Fruit fly (Drosophila melanogaster) whole organism, embryonic: Measurements from ENCODE around the gene RhoGDI.

ENCODE experiments used
- Abd-B ChIP-seq: fragments of 200-800 bp; sonication (Bioruptor generic); optimal IDR thresholded peaks from 2 replicates; lab custom pipeline; 2018; ENCODE audit warnings: missing biosample characterization, mild to moderate bottlenecking, missing genetic modification characterization, moderate library complexity
- Aef1 ChIP-seq: fragments of 200-800 bp; sonication (Bioruptor generic); IDR thresholded peaks from 3 replicates; pipeline ENCODE4 v1.3.6; 2022; ENCODE audit warnings: missing biosample characterization, missing genetic modification characterization
- Awh ChIP-seq: fragments of 200-800 bp; sonication (Bioruptor generic); IDR thresholded peaks from 2 replicates; pipeline ENCODE4, ENCODE4 v1.3.6; 2022; ENCODE audit warnings: missing biosample characterization, missing genetic modification characterization
- B-H2 ChIP-seq: fragments of 200-800 bp; sonication (Bioruptor generic); optimal IDR thresholded peaks from 2 replicates; lab custom pipeline; 2018; ENCODE audit warnings: missing biosample characterization, mild to moderate bottlenecking, missing genetic modification characterization
- CG10979 ChIP-seq: fragments of 200-800 bp; sonication (Bioruptor generic); optimal IDR thresholded peaks from 2 replicates; lab custom pipeline; 2018; ENCODE audit warnings: missing biosample characterization, mild to moderate bottlenecking, missing genetic modification characterization, moderate library complexity
- CG11398 ChIP-seq: fragments of 200-800 bp; sonication (Bioruptor generic); optimal IDR thresholded peaks from 2 replicates; lab custom pipeline; 2016; ENCODE audit warnings: missing biosample characterization, missing genetic modification characterization
- CG12104 ChIP-seq: fragments of 200-800 bp; sonication (Bioruptor generic); optimal IDR thresholded peaks from 3 replicates; lab custom pipeline; 2016; ENCODE audit warnings: missing biosample characterization, missing genetic modification characterization
- CG12155 ChIP-seq: fragments of 200-800 bp; sonication (Bioruptor generic); optimal IDR thresholded peaks from 3 replicates; lab custom pipeline; 2016; ENCODE audit warnings: missing biosample characterization, missing genetic modification characterization
- CG12744 ChIP-seq: fragments of 200-800 bp; sonication (Bioruptor generic); optimal IDR thresholded peaks from 2 replicates; lab custom pipeline; 2016; ENCODE audit warnings: missing biosample characterization, missing genetic modification characterization
- CG13775 ChIP-seq: fragments of 200-800 bp; sonication (Bioruptor generic); optimal IDR thresholded peaks from 3 replicates; lab custom pipeline; 2017; ENCODE audit warnings: missing biosample characterization, mild to moderate bottlenecking, missing genetic modification characterization
- CG17361 ChIP-seq: fragments of 200-800 bp; sonication (Bioruptor generic); IDR thresholded peaks from 3 replicates; pipeline ENCODE4 v1.3.6; 2022; ENCODE audit warnings: missing biosample characterization, missing genetic modification characterization
- CG18599 ChIP-seq: fragments of 200-800 bp; sonication (Bioruptor generic); optimal IDR thresholded peaks from 3 replicates; lab custom pipeline; 2017; ENCODE audit warnings: missing biosample characterization, missing genetic modification characterization, mild to moderate bottlenecking, moderate library complexity, missing genetic modification reagents
- CG18764 ChIP-seq: fragments of 200-800 bp; sonication (Bioruptor generic); optimal IDR thresholded peaks from 3 replicates; lab custom pipeline; 2016; ENCODE audit warnings: missing biosample characterization, missing genetic modification characterization
- CG30431 ChIP-seq: fragments of 200-800 bp; sonication (Bioruptor generic); optimal IDR thresholded peaks from 2 replicates; lab custom pipeline; 2017; ENCODE audit warnings: missing biosample characterization, missing genetic modification characterization
- CG31441 ChIP-seq: fragments of 200-800 bp; sonication (Bioruptor generic); IDR thresholded peaks from 2 replicates; pipeline ENCODE4 v1.3.6; 2022; ENCODE audit warnings: missing biosample characterization, missing genetic modification characterization
- CG34422 ChIP-seq: fragments of 200-800 bp; sonication (Bioruptor generic); IDR thresholded peaks from 3 replicates; pipeline ENCODE4 v1.3.6; 2022; ENCODE audit warnings: missing biosample characterization, missing genetic modification characterization
- CG4424 ChIP-seq: fragments of 200-800 bp; sonication (Bioruptor generic); optimal IDR thresholded peaks from 3 replicates; lab custom pipeline; 2016; ENCODE audit warnings: missing biosample characterization, missing genetic modification characterization
- CG4854 ChIP-seq: fragments of 200-800 bp; sonication (Bioruptor generic); optimal IDR thresholded peaks from 2 replicates; lab custom pipeline; 2016; ENCODE audit warnings: missing biosample characterization, missing genetic modification characterization, inconsistent platforms
- CG9817 ChIP-seq: fragments of 200-800 bp; sonication (Bioruptor generic); optimal IDR thresholded peaks from 2 replicates; lab custom pipeline; 2018; ENCODE audit warnings: missing biosample characterization, mild to moderate bottlenecking, missing genetic modification characterization, moderate library complexity
- CG9876 ChIP-seq: fragments of 200-800 bp; sonication (Bioruptor generic); optimal IDR thresholded peaks from 2 replicates; lab custom pipeline; 2016; ENCODE audit warnings: missing biosample characterization, missing genetic modification characterization
- D19A ChIP-seq: fragments of 200-800 bp; optimal IDR thresholded peaks from 3 replicates; lab custom pipeline; 2019; ENCODE audit warnings: missing biosample characterization, mild to moderate bottlenecking, missing genetic modification characterization, moderate library complexity
- Dad ChIP-seq: fragments of 200-800 bp; sonication (Bioruptor generic); optimal IDR thresholded peaks from 3 replicates; lab custom pipeline; 2016; ENCODE audit warnings: missing biosample characterization, missing genetic modification characterization
- Dfd ChIP-seq, 2 experiments: fragments of >200 bp; optimal IDR thresholded peaks; 2 replicates each; lab custom pipeline; 2017; ENCODE audit warnings: missing biosample characterization in 2 of 2, missing genetic modification characterization in 2 of 2
- E2f1 ChIP-seq: fragments of 200-800 bp; sonication (Bioruptor generic); IDR thresholded peaks from 2 replicates; pipeline ENCODE4 v1.3.6; 2022; ENCODE audit warnings: missing biosample characterization, missing genetic modification characterization
- Fer1 ChIP-seq: fragments of 200-800 bp; sonication (Bioruptor generic); optimal IDR thresholded peaks from 2 replicates; lab custom pipeline; 2017; ENCODE audit warnings: missing biosample characterization, mild to moderate bottlenecking, missing genetic modification characterization
- HLH3B ChIP-seq: fragments of 200-800 bp; sonication (Bioruptor generic); IDR thresholded peaks from 2 replicates; pipeline ENCODE4 v1.3.6; 2022; ENCODE audit warnings: missing biosample characterization, missing genetic modification characterization
- Hmr ChIP-seq: fragments of 200-800 bp; sonication (Bioruptor generic); optimal IDR thresholded peaks from 3 replicates; lab custom pipeline; 2017; ENCODE audit warnings: mild to moderate bottlenecking, missing biosample characterization, missing genetic modification reagents, missing genetic modification characterization
- Max ChIP-seq: fragments of 200-800 bp; sonication (Bioruptor generic); optimal IDR thresholded peaks from 2 replicates; lab custom pipeline; 2016; ENCODE audit warnings: missing biosample characterization, mild to moderate bottlenecking, missing genetic modification characterization
- Myb ChIP-seq: fragments of 200-800 bp; sonication (Bioruptor generic); optimal IDR thresholded peaks from 2 replicates; lab custom pipeline; 2016; ENCODE audit warnings: missing biosample characterization, missing genetic modification characterization
- Optix ChIP-seq: fragments of 200-800 bp; sonication (Bioruptor generic); IDR thresholded peaks from 3 replicates; pipeline ENCODE4 v1.3.6; 2022; ENCODE audit warnings: missing biosample characterization, missing genetic modification characterization
- Ptx1 ChIP-seq: fragments of 200-800 bp; sonication (Bioruptor generic); IDR thresholded peaks from 2 replicates; pipeline ENCODE4 v1.3.6; 2022; ENCODE audit warnings: missing biosample characterization, missing genetic modification characterization
- Six4 ChIP-seq: fragments of 200-800 bp; sonication (Bioruptor generic); optimal IDR thresholded peaks from 2 replicates; lab custom pipeline; 2016; ENCODE audit warnings: missing biosample characterization, missing genetic modification characterization
- bab2 ChIP-seq: fragments of 200-800 bp; sonication (Bioruptor generic); optimal IDR thresholded peaks from 2 replicates; lab custom pipeline; 2016; ENCODE audit warnings: missing biosample characterization, missing genetic modification characterization
- bowl ChIP-seq: fragments of 200-800 bp; sonication (Bioruptor generic); IDR thresholded peaks from 2 replicates; pipeline ENCODE4 v1.3.6; 2022; ENCODE audit warnings: missing biosample characterization, missing genetic modification characterization
- disco-r ChIP-seq: fragments of 200-800 bp; sonication (Bioruptor generic); optimal IDR thresholded peaks from 2 replicates; lab custom pipeline; 2016; ENCODE audit warnings: missing biosample characterization, missing genetic modification characterization
- ewg ChIP-seq: fragments of 200-800 bp; sonication (Bioruptor generic); optimal IDR thresholded peaks from 3 replicates; lab custom pipeline; 2017; ENCODE audit warnings: mild to moderate bottlenecking, missing biosample characterization, missing genetic modification reagents, missing genetic modification characterization
- exex ChIP-seq: fragments of 200-800 bp; sonication (Bioruptor generic); optimal IDR thresholded peaks from 4 replicates; lab custom pipeline; 2018; ENCODE audit warnings: missing biosample characterization, mild to moderate bottlenecking, missing genetic modification characterization, moderate library complexity
- gcm2 ChIP-seq: fragments of 200-800 bp; sonication (Bioruptor generic); optimal IDR thresholded peaks from 2 replicates; lab custom pipeline; 2016; ENCODE audit warnings: missing biosample characterization, missing genetic modification characterization
- gsb ChIP-seq: fragments of 200-800 bp; sonication (Bioruptor generic); IDR thresholded peaks from 2 replicates; pipeline ENCODE4 v1.3.6; 2022; ENCODE audit warnings: missing biosample characterization, missing genetic modification characterization
- gsb-n ChIP-seq: fragments of 200-800 bp; sonication (Bioruptor generic); optimal IDR thresholded peaks from 3 replicates; lab custom pipeline; 2018; ENCODE audit warnings: missing biosample characterization, mild to moderate bottlenecking, missing genetic modification characterization
- hkb ChIP-seq, 2 experiments: fragments of 200-800 bp in 1 of 2; fragments of >200 bp in 1 of 2; sonication (Bioruptor generic) in 1 of 2; IDR thresholded peaks in 1 of 2; optimal IDR thresholded peaks in 1 of 2; 2 replicates each; pipeline versions ENCODE4 v1.3.6 to Lab custom; 2017 to 2022; ENCODE audit warnings: missing biosample characterization in 1 of 2, missing genetic modification characterization in 1 of 2
- pho ChIP-seq: fragments of 200-800 bp; sonication (Bioruptor generic); optimal IDR thresholded peaks from 2 replicates; lab custom pipeline; 2016; ENCODE audit warnings: missing biosample characterization, missing genetic modification characterization
- schlank ChIP-seq: fragments of 200-800 bp; sonication (Bioruptor generic); optimal IDR thresholded peaks from 2 replicates; lab custom pipeline; 2018; ENCODE audit warnings: missing biosample characterization, mild to moderate bottlenecking, missing genetic modification characterization
- seq ChIP-seq: fragments of 200-800 bp; sonication (Bioruptor generic); IDR thresholded peaks from 2 replicates; pipeline ENCODE4 v1.3.6; 2022; ENCODE audit warnings: missing biosample characterization, missing genetic modification characterization
- sima ChIP-seq: fragments of 200-800 bp; sonication (Bioruptor generic); optimal IDR thresholded peaks from 2 replicates; lab custom pipeline; 2016; ENCODE audit warnings: missing biosample characterization, missing genetic modification characterization
- stwl ChIP-seq: fragments of 200-800 bp; sonication (Bioruptor generic); optimal IDR thresholded peaks from 3 replicates; lab custom pipeline; 2018; ENCODE audit warnings: missing biosample characterization, mild to moderate bottlenecking, missing genetic modification characterization, moderate library complexity
- unc-4 ChIP-seq: fragments of 200-800 bp; sonication (Bioruptor generic); IDR thresholded peaks from 2 replicates; pipeline ENCODE4 v1.3.6; 2022; ENCODE audit warnings: missing biosample characterization, missing genetic modification characterization; ENCODE audit not compliant: partially characterized antibody
- wdn ChIP-seq: fragments of 200-800 bp; sonication (Bioruptor generic); IDR thresholded peaks from 2 replicates; pipeline ENCODE4 v1.3.6; 2022; ENCODE audit warnings: missing biosample characterization, missing genetic modification characterization

Gene RhoGDI

dm6 chr3L:19906780-19907705 lies 21.5 kb upstream of the RhoGDI start (continued):
- peak; percentile 42 for TF ChIP-seq CG9817 (tag; lab: Kevin White, UChicago)
- TF ChIP-seq CG18764: peak; percentile 64
- no peak; the same call in 2 of the 3 replicates for TF ChIP-seq Aef1
- peak; percentile 58 for TF ChIP-seq pho
- peak; percentile 59 for TF ChIP-seq ewg (GFP tag; lab: Kevin White, UChicago)
- TF ChIP-seq CG13775 (GFP tag; lab: Kevin White, UChicago): peak; percentile 37
- peak; percentile 26 for TF ChIP-seq stwl
- peak; percentile 69; the same call in 1 of the 2 replicates for TF ChIP-seq HLH3B
- peak; percentile 88 for TF ChIP-seq CG18599 (GFP tag; lab: Kevin White, UChicago)
- peak; percentile 9 for TF ChIP-seq D19A
- TF ChIP-seq Myb: peak; percentile 39
- peak; percentile 86 for TF ChIP-seq Hmr
- peak; percentile 68; the same call in 1 of the 2 replicates for TF ChIP-seq seq
- peak; percentile 16 for TF ChIP-seq Six4 (GFP tag; lab: Kevin White, UChicago)
- TF ChIP-seq gsb-n (tag; lab: Kevin White, UChicago): peak; percentile 8
- peak; percentile 42; the same call in 2 of the 3 replicates for TF ChIP-seq CG34422 (GFP tag; lab: Robert Waterston, UW)
- TF ChIP-seq CG4854: peak; percentile 41
- TF ChIP-seq CG12104 (GFP tag; lab: Kevin White, UChicago): peak; percentile 69
- TF ChIP-seq CG12155 (GFP tag; lab: Kevin White, UChicago): peak; percentile 14
- peak; percentile 82 for TF ChIP-seq Awh (GFP tag; lab: Robert Waterston, UW)
- TF ChIP-seq gcm2 (GFP tag; lab: Kevin White, UChicago): no peak
- TF ChIP-seq B-H2 (GFP tag; lab: Kevin White, UChicago): no peak
- TF ChIP-seq CG4424 (GFP tag; lab: Kevin White, UChicago): peak; percentile 58
- TF ChIP-seq Max (GFP tag; lab: Kevin White, UChicago): peak; percentile 22
- TF ChIP-seq Fer1 (GFP tag; lab: Kevin White, UChicago): peak; percentile 78
- TF ChIP-seq bab2 (GFP tag; lab: Kevin White, UChicago): peak; percentile 78
- peak; percentile 30 for TF ChIP-seq CG9876 (GFP tag; lab: Kevin White, UChicago)
- TF ChIP-seq Dfd (GFP tag; optimal IDR thresholded peaks at IDR 0.05; lab: Kevin White, UChicago): no peak
- peak; percentile 27; the same call in 1 of the 2 replicates for TF ChIP-seq CG31441 (GFP tag; lab: Robert Waterston, UW)
- peak; percentile 17; the same call in 1 of the 2 replicates for TF ChIP-seq bowl (GFP tag; lab: Robert Waterston, UW)
- TF ChIP-seq E2f1 (GFP tag; lab: Robert Waterston, UW): peak; percentile 57; the same call in 1 of the 2 replicates
- no peak for TF ChIP-seq hkb (optimal IDR thresholded peaks at IDR 0.05; lab: Kevin White, UChicago)
- peak; percentile 68; the same call in 1 of the 2 replicates for TF ChIP-seq hkb (GFP tag; IDR thresholded peaks at IDR 0.05; lab: Robert Waterston, UW)
- peak; percentile 40; the same call in 1 of the 3 replicates for TF ChIP-seq CG17361 (GFP tag; lab: Robert Waterston, UW)
- TF ChIP-seq wdn (GFP tag; lab: Robert Waterston, UW): peak; percentile 64; the same call in 1 of the 2 replicates
- TF ChIP-seq schlank (tag; lab: Kevin White, UChicago): peak; percentile 79
- TF ChIP-seq exex: peak; percentile 84
- peak; percentile 22 for TF ChIP-seq CG10979 (tag; lab: Kevin White, UChicago)
- TF ChIP-seq unc-4 (GFP tag; lab: Robert Waterston, UW): no peak
- TF ChIP-seq gsb: peak; percentile 41; the same call in 1 of the 2 replicates
- TF ChIP-seq disco-r (GFP tag; lab: Kevin White, UChicago): peak; percentile 44
- peak; percentile 50; the same call in 1 of the 3 replicates for TF ChIP-seq Optix (GFP tag; lab: Robert Waterston, UW)
- TF ChIP-seq CG30431 (GFP tag; lab: Kevin White, UChicago): no peak
- no peak for TF ChIP-seq Ptx1 (GFP tag; lab: Robert Waterston, UW)
- TF ChIP-seq CG11398 (GFP tag; lab: Kevin White, UChicago): peak; percentile 81
- peak; percentile 22 for TF ChIP-seq Dad (GFP tag; lab: Kevin White, UChicago)
- TF ChIP-seq Abd-B (GFP tag; lab: Kevin White, UChicago): no peak
- TF ChIP-seq CG12744: peak; percentile 27
- TF ChIP-seq sima (GFP tag; lab: Kevin White, UChicago): no peak
